Fruit fly (Drosophila melanogaster) S2 (cell line): ENCODE measurements around the gene Elp3.

ENCODE experiments used
- CG8478 ChIP-seq: fragments of >200 bp; optimal IDR thresholded peaks from 2 replicates; lab custom pipeline; 2018
- CTCF ChIP-seq, 2 experiments: fragments of >200 bp; optimal IDR thresholded peaks; 2 replicates each; lab custom pipeline; 2018

dm6 chr2L:4433608-4434007, 10.9 kb upstream of the Elp3 start, which contains the start of the genes CG34177 and CG34178:
- TF ChIP-seq CG8478, result no peak
- no peak for TF ChIP-seq CTCF (optimal IDR thresholded peaks at IDR 0.05; lab: Kevin White, UChicago)
